Worm (Caenorhabditis elegans): ENCODE data around the gene ZK112.4.
A peak's percentile ranks its signal among the peaks of the same experiment; 100 is the strongest.

Gene ZK112.4

DNA sequence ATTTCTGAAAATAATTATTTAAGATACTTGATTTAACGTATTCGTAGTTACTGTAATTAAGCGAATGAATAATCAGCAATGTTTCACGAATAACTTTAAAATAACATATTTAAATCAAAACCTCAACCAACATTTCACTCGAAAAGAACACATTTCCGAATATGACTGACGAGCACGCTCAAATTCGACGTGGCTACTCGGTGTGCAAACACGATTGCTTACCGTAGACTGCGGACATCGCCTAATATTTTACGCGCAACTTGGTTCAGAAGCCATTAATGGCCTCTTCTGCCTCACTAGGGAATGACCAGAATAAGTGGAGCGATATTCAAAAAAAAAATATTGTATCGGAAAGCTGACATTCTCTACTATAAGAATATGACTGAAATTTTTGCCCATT lies 40.2 kb upstream of the ZK112.4 start, which contains the start of gene snu-23:
Gene snu-23, minus strand, starts transcription at position 156 of the 400 bp plus-strand sequence.
- TF ChIP-seq nhr-21 (tag; optimal IDR thresholded peaks at IDR 0.05) (no peak), lin-13 (GFP tag; optimal IDR thresholded peaks at IDR 0.05) (peak; percentile 12), crh-2 (tag; optimal IDR thresholded peaks at IDR 0.05) (peak; percentile 68), C34F6.9 (tag; optimal IDR thresholded peaks at IDR 0.05) (peak; percentile 45), unc-55 (GFP tag; optimal IDR thresholded peaks at IDR 0.05) (peak; percentile 38), peb-1 (tag; optimal IDR thresholded peaks at IDR 0.05) (no peak), nhr-129 (tag; optimal IDR thresholded peaks at IDR 0.05) (peak; percentile 43), lsy-2 (tag; optimal IDR thresholded peaks at IDR 0.05) (peak; percentile 58 to 96)

DNA sequence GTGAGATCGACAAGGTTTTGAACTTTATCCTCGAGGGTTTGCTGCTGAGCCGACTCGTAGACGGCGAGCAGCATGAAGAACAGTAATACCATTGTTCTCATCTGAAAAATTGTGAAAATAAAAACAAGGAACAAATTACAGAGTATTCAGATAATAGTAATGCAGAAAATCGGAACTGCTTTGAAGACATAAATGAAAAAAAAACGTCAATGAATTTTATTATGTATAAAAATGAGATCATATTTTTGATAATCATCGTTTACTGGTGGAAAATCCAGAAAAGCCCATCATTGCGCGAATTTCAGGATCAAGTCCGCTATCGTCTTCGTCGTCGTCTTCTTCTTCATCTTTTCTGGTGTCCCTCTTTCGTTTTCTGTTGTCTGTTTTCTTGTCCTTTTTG lies 39.2 kb upstream of the ZK112.4 start, which contains the start of gene ZK686.3:
Gene ZK686.3, minus strand, starts transcription at position 101 of the 400 bp plus-strand sequence.
- TF ChIP-seq nhr-21 (tag; optimal IDR thresholded peaks at IDR 0.05) (no peak), alr-1 (tag; optimal IDR thresholded peaks at IDR 0.05) (no peak), unc-62 (GFP tag; optimal IDR thresholded peaks at IDR 0.05) (no peak)

DNA sequence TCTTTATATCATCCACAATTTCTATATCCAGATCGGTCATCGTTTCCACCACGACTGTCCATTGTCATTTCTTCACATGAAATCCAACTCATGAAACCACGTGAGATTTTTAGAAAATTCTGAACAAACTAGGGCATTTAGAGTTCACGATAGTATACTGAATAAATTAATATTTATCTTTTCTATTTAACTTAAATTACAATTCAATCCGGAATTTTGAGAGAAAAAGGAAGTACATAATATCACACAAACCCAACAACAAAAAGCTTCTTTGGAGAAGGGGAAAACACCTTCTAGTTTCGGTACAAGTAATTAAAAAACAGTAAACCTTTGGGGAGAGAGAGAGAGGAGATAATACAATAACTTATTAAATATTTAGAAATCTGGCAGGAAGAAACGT lies 37.6 kb upstream of the ZK112.4 start, which contains the start of gene ZK686.5:
Gene ZK686.5, minus strand, starts transcription at position 101 of the 400 bp plus-strand sequence.
- TF ChIP-seq mab-5 (tag; optimal IDR thresholded peaks at IDR 0.05) (no peak), sem-4 (tag; optimal IDR thresholded peaks at IDR 0.05) (no peak), ama-1 (optimal IDR thresholded peaks at IDR 0.05) (no peak)

DNA sequence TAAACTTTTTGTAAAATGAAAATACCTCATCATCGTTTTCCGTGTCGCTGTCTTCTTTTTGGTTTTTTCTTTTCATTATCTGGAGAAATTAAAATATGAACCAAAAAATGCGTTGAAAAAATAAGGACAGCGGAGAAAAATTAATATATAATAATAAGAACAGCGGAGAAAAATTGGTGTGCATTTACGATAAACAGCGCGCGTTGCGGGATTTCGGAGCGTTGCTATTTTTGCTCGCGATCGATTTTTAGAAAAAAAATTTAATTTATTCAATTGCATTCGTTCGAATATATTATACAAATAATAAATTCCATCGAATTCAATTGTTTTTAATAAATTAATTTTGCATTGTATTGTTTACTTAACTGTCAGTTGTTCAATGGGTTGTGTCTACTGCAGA lies 36.2 kb upstream of the ZK112.4 start, which contains the start of gene ZK686.2:
Gene ZK686.2, minus strand, starts transcription at position 79 of the 400 bp plus-strand sequence.
- no peak for TF ChIP-seq nhr-23 (tag; optimal IDR thresholded peaks at IDR 0.05)
- TF ChIP-seq nhr-21 (tag; optimal IDR thresholded peaks at IDR 0.05): no peak
- TF ChIP-seq crh-2 (tag; optimal IDR thresholded peaks at IDR 0.05): peak; percentile 33
- TF ChIP-seq Y55F3AM.14 (GFP tag; optimal IDR thresholded peaks at IDR 0.05): no peak
- no peak for TF ChIP-seq unc-39 (tag; optimal IDR thresholded peaks at IDR 0.05)
- TF ChIP-seq mab-5 (tag; optimal IDR thresholded peaks at IDR 0.05): peak; percentile 46
- TF ChIP-seq nhr-77 (tag; optimal IDR thresholded peaks at IDR 0.05): no peak
- no peak for TF ChIP-seq nhr-237 (tag; optimal IDR thresholded peaks at IDR 0.05)
- no peak for TF ChIP-seq F13H6.1 (tag; optimal IDR thresholded peaks at IDR 0.05)
- no peak for TF ChIP-seq mbf-1 (tag; optimal IDR thresholded peaks at IDR 0.05)
- peak; percentile 38 for TF ChIP-seq C34F6.9 (tag; optimal IDR thresholded peaks at IDR 0.05)
- peak; percentile 71 for TF ChIP-seq R02D3.7 (tag; optimal IDR thresholded peaks at IDR 0.05)
- TF ChIP-seq nhr-10 (tag; optimal IDR thresholded peaks at IDR 0.05): no peak
- no peak for TF ChIP-seq peb-1 (tag; optimal IDR thresholded peaks at IDR 0.05)
- TF ChIP-seq nhr-129 (tag; optimal IDR thresholded peaks at IDR 0.05): no peak
- no peak for TF ChIP-seq egl-27 (tag; optimal IDR thresholded peaks at IDR 0.05)
- peak; percentile 37 for TF ChIP-seq lin-13 (GFP tag; optimal IDR thresholded peaks at IDR 0.05)
- no peak for TF ChIP-seq unc-62 (GFP tag; optimal IDR thresholded peaks at IDR 0.05)
- peak; percentile 3 to 81 for TF ChIP-seq lsy-2 (tag; optimal IDR thresholded peaks at IDR 0.05)
- TF ChIP-seq dmd-4 (tag; optimal IDR thresholded peaks at IDR 0.05): no peak
- TF ChIP-seq gmeb-1 (tag; optimal IDR thresholded peaks at IDR 0.05): peak; percentile 47
- no peak for TF ChIP-seq nhr-11 (tag; optimal IDR thresholded peaks at IDR 0.05)
- no peak for TF ChIP-seq sma-3 (GFP tag; optimal IDR thresholded peaks at IDR 0.05)
- TF ChIP-seq lin-11 (tag; optimal IDR thresholded peaks at IDR 0.05): no peak
- TF ChIP-seq sma-9 (GFP tag; optimal IDR thresholded peaks at IDR 0.05): no peak
- TF ChIP-seq sma-9 (tag; optimal IDR thresholded peaks at IDR 0.05): no peak
- TF ChIP-seq elt-3 (tag; optimal IDR thresholded peaks at IDR 0.05): no peak
- peak; percentile 60 for TF ChIP-seq unc-55 (GFP tag; optimal IDR thresholded peaks at IDR 0.05)
- TF ChIP-seq nhr-6 (tag; optimal IDR thresholded peaks at IDR 0.05): no peak
- TF ChIP-seq fos-1 (tag; optimal IDR thresholded peaks at IDR 0.05): no peak

DNA sequence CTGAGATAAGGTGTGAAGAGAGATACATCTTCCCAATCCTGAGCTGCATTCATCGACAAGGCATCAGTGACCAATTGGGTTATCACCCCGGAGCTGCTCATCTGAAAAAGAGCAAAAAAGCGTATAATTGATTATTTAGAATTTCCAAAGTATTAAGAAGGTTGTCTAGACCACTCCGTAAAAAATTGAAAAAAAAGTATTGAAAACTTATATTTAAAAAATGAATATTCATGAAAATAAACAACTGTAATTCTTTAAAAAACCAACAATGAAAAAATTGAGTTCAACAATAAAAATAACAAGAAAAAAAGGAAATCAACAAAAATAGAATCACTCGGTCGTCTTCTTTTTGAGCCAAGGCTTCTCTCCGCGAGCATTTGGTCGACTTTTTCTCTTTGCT lies 33.7 kb upstream of the ZK112.4 start, which contains the start of gene mtx-2:
Gene mtx-2, minus strand, starts transcription at position 101 of the 400 bp plus-strand sequence.
- TF ChIP-seq nhr-6 (tag; optimal IDR thresholded peaks at IDR 0.05) (no peak), F13H6.1 (tag; optimal IDR thresholded peaks at IDR 0.05) (no peak), skn-1 (tag; optimal IDR thresholded peaks at IDR 0.05) (no peak), mbf-1 (tag; optimal IDR thresholded peaks at IDR 0.05) (no peak), lin-13 (GFP tag; optimal IDR thresholded peaks at IDR 0.05) (no peak), nhr-23 (tag; optimal IDR thresholded peaks at IDR 0.05) (no peak), unc-39 (tag; optimal IDR thresholded peaks at IDR 0.05) (no peak), lin-11 (tag; optimal IDR thresholded peaks at IDR 0.05) (no peak), snpc-4 (tag; optimal IDR thresholded peaks at IDR 0.05) (no peak), Y55F3AM.14 (GFP tag; optimal IDR thresholded peaks at IDR 0.05) (no peak), nhr-12 (tag; optimal IDR thresholded peaks at IDR 0.05) (no peak), egl-27 (tag; optimal IDR thresholded peaks at IDR 0.05) (no peak), ceh-82 (tag; optimal IDR thresholded peaks at IDR 0.05) (no peak), alr-1 (tag; optimal IDR thresholded peaks at IDR 0.05) (no peak), ama-1 (optimal IDR thresholded peaks at IDR 0.05) (no peak), C34F6.9 (tag; optimal IDR thresholded peaks at IDR 0.05) (no peak), blmp-1 (tag; optimal IDR thresholded peaks at IDR 0.05; ENCODE audit: insufficient read depth) (no peak), nhr-77 (tag; optimal IDR thresholded peaks at IDR 0.05) (no peak), unc-62 (GFP tag; optimal IDR thresholded peaks at IDR 0.05) (no peak), ztf-1 (GFP tag; conservative IDR thresholded peaks at IDR 0.05) (no peak)

All from whole organism, L2 larva.